Fruit fly (Drosophila melanogaster) whole organism, embryonic: ENCODE measurements around the gene CG2187.

Experiments used
- Aef1 ChIP-seq: fragments of 200-800 bp; sonication (Bioruptor generic); IDR thresholded peaks from 3 replicates; pipeline ENCODE4 v1.3.6; 2022; ENCODE audit warnings: missing biosample characterization, missing genetic modification characterization
- BtbVII ChIP-seq: fragments of 200-800 bp; sonication (Bioruptor generic); optimal IDR thresholded peaks from 3 replicates; lab custom pipeline; 2017; ENCODE audit warnings: missing biosample characterization, mild to moderate bottlenecking, missing genetic modification characterization
- CG11456 ChIP-seq: fragments of 200-800 bp; sonication (Bioruptor generic); IDR thresholded peaks from 3 replicates; pipeline ENCODE4 v1.3.6; 2022; ENCODE audit warnings: missing biosample characterization, missing genetic modification characterization
- CG12104 ChIP-seq: fragments of 200-800 bp; sonication (Bioruptor generic); optimal IDR thresholded peaks from 3 replicates; lab custom pipeline; 2016; ENCODE audit warnings: missing biosample characterization, missing genetic modification characterization
- CG13624 ChIP-seq: fragments of 200-800 bp; sonication (Bioruptor generic); optimal IDR thresholded peaks from 2 replicates; lab custom pipeline; 2016; ENCODE audit warnings: missing biosample characterization, missing genetic modification characterization
- CG13775 ChIP-seq: fragments of 200-800 bp; sonication (Bioruptor generic); optimal IDR thresholded peaks from 3 replicates; lab custom pipeline; 2017; ENCODE audit warnings: missing biosample characterization, mild to moderate bottlenecking, missing genetic modification characterization
- CG1602 ChIP-seq: fragments of 200-800 bp; sonication (Bioruptor generic); optimal IDR thresholded peaks from 3 replicates; lab custom pipeline; 2016; ENCODE audit warnings: missing biosample characterization, missing genetic modification characterization
- CG17829 ChIP-seq: fragments of 200-800 bp; optimal IDR thresholded peaks from 2 replicates; lab custom pipeline; 2019; ENCODE audit warnings: missing biosample characterization, mild to moderate bottlenecking, missing genetic modification characterization, moderate library complexity
- CG18619 ChIP-seq: fragments of 200-800 bp; sonication (Bioruptor generic); optimal IDR thresholded peaks from 3 replicates; lab custom pipeline; 2017; ENCODE audit warnings: missing biosample characterization, mild to moderate bottlenecking, missing genetic modification characterization
- CG2712 ChIP-seq: fragments of 200-800 bp; optimal IDR thresholded peaks from 3 replicates; lab custom pipeline; 2019; ENCODE audit warnings: missing biosample characterization, mild to moderate bottlenecking, missing genetic modification characterization, moderate library complexity
- CG32767 ChIP-seq: fragments of 200-800 bp; sonication (Bioruptor generic); IDR thresholded peaks from 2 replicates; pipeline ENCODE4 v1.3.6; 2022; ENCODE audit warnings: missing biosample characterization, missing genetic modification characterization
- CG33213 ChIP-seq: fragments of 200-800 bp; sonication (Bioruptor generic); optimal IDR thresholded peaks from 3 replicates; lab custom pipeline; 2016; ENCODE audit warnings: missing biosample characterization, missing genetic modification characterization
- CG4360 ChIP-seq: fragments of 200-800 bp; sonication (Bioruptor generic); IDR thresholded peaks from 2 replicates; pipeline ENCODE4 v1.3.6; 2022; ENCODE audit warnings: missing biosample characterization, missing genetic modification characterization
- CG4424 ChIP-seq: fragments of 200-800 bp; sonication (Bioruptor generic); optimal IDR thresholded peaks from 3 replicates; lab custom pipeline; 2016; ENCODE audit warnings: missing biosample characterization, missing genetic modification characterization
- CG6689 ChIP-seq: fragments of 200-800 bp; sonication (Bioruptor generic); IDR thresholded peaks from 2 replicates; pipeline ENCODE4 v1.3.6; 2022; ENCODE audit warnings: missing biosample characterization, missing genetic modification characterization
- CG6791 ChIP-seq: fragments of 200-800 bp; sonication (Bioruptor generic); IDR thresholded peaks from 3 replicates; pipeline ENCODE4 v1.3.6; 2022; ENCODE audit warnings: missing biosample characterization, missing genetic modification characterization; ENCODE audit not compliant: partially characterized antibody
- CG8765 ChIP-seq: fragments of 200-800 bp; sonication (Bioruptor generic); IDR thresholded peaks from 2 replicates; pipeline ENCODE4 v1.3.6; 2022; ENCODE audit warnings: missing biosample characterization, missing genetic modification characterization
- Doc3 ChIP-seq: fragments of 200-800 bp; sonication (Bioruptor generic); IDR thresholded peaks from 3 replicates; pipeline ENCODE4 v1.3.6; 2022; ENCODE audit warnings: missing biosample characterization, missing genetic modification characterization; ENCODE audit not compliant: partially characterized antibody
- Dp ChIP-seq: fragments of 200-800 bp; sonication (Bioruptor generic); optimal IDR thresholded peaks from 2 replicates; lab custom pipeline; 2018; ENCODE audit warnings: missing biosample characterization, mild to moderate bottlenecking, missing genetic modification characterization, moderate library complexity
- E2f2 ChIP-seq: fragments of 200-800 bp; sonication (Bioruptor generic); IDR thresholded peaks from 2 replicates; pipeline ENCODE4 v1.3.6; 2022; ENCODE audit warnings: missing biosample characterization, missing genetic modification characterization
- Ets65A ChIP-seq: fragments of 200-800 bp; sonication (Bioruptor generic); peaks from one replicate; lab custom pipeline; 2016; ENCODE audit warnings: missing biosample characterization, missing genetic modification characterization
- Fer2 ChIP-seq: fragments of 200-800 bp; sonication (Bioruptor generic); optimal IDR thresholded peaks from 2 replicates; lab custom pipeline; 2018; ENCODE audit warnings: missing biosample characterization, mild to moderate bottlenecking, missing genetic modification characterization, moderate library complexity
- Gug ChIP-seq: fragments of 200-800 bp; sonication (Bioruptor generic); IDR thresholded peaks from 4 replicates; pipeline ENCODE4 v1.3.6; 2022; ENCODE audit warnings: missing biosample characterization, missing genetic modification characterization
- Hey ChIP-seq: fragments of 200-800 bp; sonication (Bioruptor generic); optimal IDR thresholded peaks from 3 replicates; lab custom pipeline; 2018; ENCODE audit warnings: missing biosample characterization, mild to moderate bottlenecking, missing genetic modification characterization
- HmgD ChIP-seq: fragments of 200-800 bp; sonication (Bioruptor generic); optimal IDR thresholded peaks from 3 replicates; lab custom pipeline; 2016; ENCODE audit warnings: missing biosample characterization, missing genetic modification characterization
- HmgZ ChIP-seq: fragments of 200-800 bp; sonication (Bioruptor generic); optimal IDR thresholded peaks from 2 replicates; lab custom pipeline; 2018; ENCODE audit warnings: missing biosample characterization, mild to moderate bottlenecking, missing genetic modification characterization
- Max ChIP-seq: fragments of 200-800 bp; sonication (Bioruptor generic); optimal IDR thresholded peaks from 2 replicates; lab custom pipeline; 2016; ENCODE audit warnings: missing biosample characterization, mild to moderate bottlenecking, missing genetic modification characterization
- NC2β ChIP-seq: fragments of 200-800 bp; sonication (Bioruptor generic); optimal IDR thresholded peaks from 2 replicates; lab custom pipeline; 2016; ENCODE audit warnings: missing biosample characterization, missing genetic modification characterization
- PHDP ChIP-seq: fragments of 200-800 bp; sonication (Bioruptor generic); optimal IDR thresholded peaks from 3 replicates; lab custom pipeline; 2018; ENCODE audit warnings: missing biosample characterization, mild to moderate bottlenecking, missing genetic modification characterization, moderate library complexity
- Sry-δ ChIP-seq: fragments of 200-800 bp; sonication (Bioruptor generic); optimal IDR thresholded peaks from 2 replicates; lab custom pipeline; 2016; ENCODE audit warnings: missing biosample characterization, missing genetic modification characterization
- YL-1 ChIP-seq: fragments of 200-800 bp; sonication (Bioruptor generic); optimal IDR thresholded peaks from 3 replicates; lab custom pipeline; 2017; ENCODE audit warnings: missing biosample characterization, mild to moderate bottlenecking, missing genetic modification characterization
- cato ChIP-seq: fragments of 200-800 bp; sonication (Bioruptor generic); optimal IDR thresholded peaks from 2 replicates; lab custom pipeline; 2016; ENCODE audit warnings: missing biosample characterization, missing genetic modification characterization, borderline replicate concordance
- ci ChIP-seq: fragments of 200-800 bp; sonication (Bioruptor generic); IDR thresholded peaks from 3 replicates; pipeline ENCODE4 v1.3.6; 2022; ENCODE audit warnings: missing biosample characterization, missing genetic modification characterization
- dpn ChIP-seq, 2 experiments: fragments of 200-800 bp; sonication (Bioruptor generic); optimal IDR thresholded peaks; 3 replicates each; lab custom pipeline; 2016; ENCODE audit warnings: missing biosample characterization in 2 of 2, missing genetic modification characterization in 2 of 2
- ems ChIP-seq: fragments of 200-800 bp; sonication (Bioruptor generic); optimal IDR thresholded peaks from 3 replicates; lab custom pipeline; 2016; ENCODE audit warnings: missing biosample characterization, missing genetic modification characterization
- ind ChIP-seq: fragments of 200-800 bp; sonication (Bioruptor generic); optimal IDR thresholded peaks from 3 replicates; lab custom pipeline; 2016; ENCODE audit warnings: missing biosample characterization, missing genetic modification characterization
- kah ChIP-seq: fragments of 200-800 bp; sonication (Bioruptor generic); optimal IDR thresholded peaks from 2 replicates; lab custom pipeline; 2018; ENCODE audit warnings: missing biosample characterization, mild to moderate bottlenecking, missing genetic modification characterization
- ken ChIP-seq: fragments of 200-800 bp; sonication (Bioruptor generic); IDR thresholded peaks from 3 replicates; pipeline ENCODE4 v1.3.6; 2022; ENCODE audit warnings: missing biosample characterization, missing genetic modification characterization
- lilli ChIP-seq: fragments of 200-800 bp; sonication (Bioruptor generic); optimal IDR thresholded peaks from 3 replicates; lab custom pipeline; 2016; ENCODE audit warnings: missing biosample characterization, missing genetic modification characterization
- nom ChIP-seq: fragments of 200-800 bp; sonication (Bioruptor generic); optimal IDR thresholded peaks from 2 replicates; lab custom pipeline; 2017; ENCODE audit warnings: missing biosample characterization, missing genetic modification characterization, mild to moderate bottlenecking, moderate library complexity, missing genetic modification reagents
- odd ChIP-seq: fragments of 200-800 bp; sonication (Bioruptor generic); optimal IDR thresholded peaks from 2 replicates; lab custom pipeline; 2017; ENCODE audit warnings: missing biosample characterization, mild to moderate bottlenecking, missing genetic modification characterization
- phol ChIP-seq: fragments of 200-800 bp; sonication (Bioruptor generic); optimal IDR thresholded peaks from 3 replicates; lab custom pipeline; 2018; ENCODE audit warnings: missing biosample characterization, mild to moderate bottlenecking, missing genetic modification characterization, moderate library complexity
- pzg ChIP-seq: fragments of 200-800 bp; sonication (Bioruptor generic); optimal IDR thresholded peaks from 3 replicates; lab custom pipeline; 2018; ENCODE audit warnings: missing biosample characterization, mild to moderate bottlenecking, missing genetic modification characterization, moderate library complexity
- row ChIP-seq: fragments of 200-800 bp; sonication (Bioruptor generic); IDR thresholded peaks from 3 replicates; pipeline ENCODE4 v1.3.6; 2022; ENCODE audit warnings: missing biosample characterization, missing genetic modification characterization
- sim ChIP-seq: fragments of 200-800 bp; sonication (Bioruptor generic); IDR thresholded peaks from 2 replicates; pipeline ENCODE4 v1.3.6; 2022; ENCODE audit warnings: missing biosample characterization, missing genetic modification characterization
- sna ChIP-seq: fragments of 200-800 bp; sonication (Bioruptor generic); IDR thresholded peaks from 2 replicates; pipeline ENCODE4 v1.3.6; 2022; ENCODE audit warnings: missing biosample characterization, missing genetic modification characterization; ENCODE audit not compliant: partially characterized antibody
- sug ChIP-seq: fragments of 200-800 bp; optimal IDR thresholded peaks from 2 replicates; lab custom pipeline; 2019; ENCODE audit warnings: missing biosample characterization, mild to moderate bottlenecking, missing genetic modification characterization, moderate library complexity
- wdn ChIP-seq: fragments of 200-800 bp; sonication (Bioruptor generic); IDR thresholded peaks from 2 replicates; pipeline ENCODE4 v1.3.6; 2022; ENCODE audit warnings: missing biosample characterization, missing genetic modification characterization
- yki ChIP-seq: fragments of >200 bp; optimal IDR thresholded peaks from 3 replicates; lab custom pipeline; 2018

Gene CG2187

dm6 chr3R:31794457-31794856 lies 36.0 kb upstream of the CG2187 start (continued):
- TF ChIP-seq CG11456 (GFP tag; lab: Robert Waterston, UW): no peak
- peak; percentile 95 for TF ChIP-seq Dp (GFP tag; lab: Kevin White, UChicago)
- no peak for TF ChIP-seq PHDP (tag; lab: Kevin White, UChicago)
- TF ChIP-seq nom (GFP tag; lab: Kevin White, UChicago): no peak
- TF ChIP-seq CG32767 (GFP tag; lab: Robert Waterston, UW): no peak
- TF ChIP-seq pzg: peak; percentile 77
- TF ChIP-seq CG4360 (GFP tag; lab: Robert Waterston, UW): no peak
- TF ChIP-seq ci (GFP tag; lab: Robert Waterston, UW): peak; percentile 56; the same call in 1 of the 3 replicates
- no peak for TF ChIP-seq yki
- peak; percentile 60 for TF ChIP-seq HmgZ (tag; lab: Kevin White, UChicago)
- peak; percentile 41 for TF ChIP-seq YL-1 (GFP tag; lab: Kevin White, UChicago)
- TF ChIP-seq Hey (tag; lab: Kevin White, UChicago): no peak
- TF ChIP-seq CG2712 (tag; lab: Kevin White, UChicago): no peak
- no peak for TF ChIP-seq Fer2 (tag; lab: Kevin White, UChicago)
- no peak for TF ChIP-seq kah
- TF ChIP-seq CG12104 (GFP tag; lab: Kevin White, UChicago): no peak
- no peak for TF ChIP-seq odd (GFP tag; lab: Kevin White, UChicago)
- TF ChIP-seq Max (GFP tag; lab: Kevin White, UChicago): peak; percentile 23
- TF ChIP-seq CG8765 (GFP tag; lab: Robert Waterston, UW): no peak
- no peak for TF ChIP-seq cato (GFP tag; lab: Kevin White, UChicago)
- TF ChIP-seq Ets65A (GFP tag; lab: Kevin White, UChicago): no peak
- TF ChIP-seq Sry-δ (GFP tag; lab: Kevin White, UChicago): peak; percentile 16
- peak; percentile 96 for TF ChIP-seq sug (tag; lab: Kevin White, UChicago)
- TF ChIP-seq CG13624 (GFP tag; lab: Kevin White, UChicago): no peak
- TF ChIP-seq, all 482 proteins: peak for 68

- TF ChIP-seq E2f2 (peak; percentile 42), Gug (0 out of 4 replicates have a peak, but pooled peaks have one; percentile 6), ind (GFP tag; lab: Kevin White, UChicago) (peak; percentile 10), sim (GFP tag; lab: Robert Waterston, UW) (no peak), HmgD (GFP tag; lab: Kevin White, UChicago) (no peak), ems (peak; percentile 33), row (GFP tag; lab: Robert Waterston, UW) (peak; percentile 77), Doc3 (GFP tag; lab: Robert Waterston, UW) (peak; percentile 50; the same call in 2 of the 3 replicates), CG33213 (peak; percentile 44), CG6689 (GFP tag; lab: Robert Waterston, UW) (peak; percentile 31; the same call in 1 of the 2 replicates), Aef1 (GFP tag; lab: Robert Waterston, UW) (peak; percentile 18; the same call in 1 of the 3 replicates), CG6791 (GFP tag; lab: Robert Waterston, UW) (peak; percentile 68; the same call in 2 of the 3 replicates), ken (peak; percentile 20; the same call in 1 of the 3 replicates), CG4424 (GFP tag; lab: Kevin White, UChicago) (peak; percentile 24), YL-1 (GFP tag; lab: Kevin White, UChicago) (peak; percentile 50), pzg (peak; percentile 79), CG18619 (GFP tag; lab: Kevin White, UChicago) (no peak), NC2β (peak; percentile 55), sna (GFP tag; lab: Robert Waterston, UW) (peak; percentile 51; the same call in 1 of the 2 replicates), lilli (GFP tag; lab: Kevin White, UChicago) (peak; percentile 58), BtbVII (GFP tag; lab: Kevin White, UChicago) (no peak), CG13775 (peak; percentile 27), dpn (GFP tag; optimal IDR thresholded peaks at IDR 0.05; lab: Kevin White, UChicago) (peak; percentile 42 to 51), phol (tag; lab: Kevin White, UChicago) (peak; percentile 50), CG1602 (GFP tag; lab: Kevin White, UChicago) (peak; percentile 17), wdn (GFP tag; lab: Robert Waterston, UW) (peak; percentile 45; the same call in 1 of the 2 replicates), CG17829 (tag; lab: Kevin White, UChicago) (peak; percentile 59)
These were observed 35.4 kb upstream of the CG2187 start, which contains the start of the genes Mccc1 and Acf for dm6 chr3R:31793664-31794417. TSS of gene Mccc1 (minus strand) at chr3R:31793907. TSS of gene Acf (plus strand) at chr3R:31793981.
